Fruit fly (Drosophila melanogaster) whole organism, embryonic: Measurements from ENCODE around the gene CG6790.

ENCODE experiments used
- Adf1 ChIP-seq: fragments of 200-800 bp; sonication (Bioruptor generic); IDR thresholded peaks from 2 replicates; pipeline ENCODE4 v1.3.6; 2022; ENCODE audit warnings: missing biosample characterization, missing genetic modification characterization
- Bdp1 ChIP-seq: fragments of 200-800 bp; sonication (Bioruptor generic); optimal IDR thresholded peaks from 3 replicates; lab custom pipeline; 2016; ENCODE audit warnings: missing biosample characterization, missing genetic modification characterization
- CG10366 ChIP-seq: fragments of 200-800 bp; sonication (Bioruptor generic); IDR thresholded peaks from 2 replicates; pipeline ENCODE4 v1.3.6; 2022; ENCODE audit warnings: missing biosample characterization, missing genetic modification characterization
- CG12236 ChIP-seq: fragments of 200-800 bp; sonication (Bioruptor generic); optimal IDR thresholded peaks from 2 replicates; lab custom pipeline; 2016; ENCODE audit warnings: missing biosample characterization, missing genetic modification characterization
- CG13287 ChIP-seq: fragments of 200-800 bp; sonication (Bioruptor generic); IDR thresholded peaks from 2 replicates; pipeline ENCODE4 v1.3.6; 2022; ENCODE audit warnings: missing biosample characterization, missing genetic modification characterization; ENCODE audit not compliant: partially characterized antibody
- CG13424 ChIP-seq: fragments of 200-800 bp; sonication (Bioruptor generic); optimal IDR thresholded peaks from 2 replicates; lab custom pipeline; 2019; ENCODE audit warnings: missing biosample characterization, mild to moderate bottlenecking, missing genetic modification characterization, moderate library complexity
- CG17829 ChIP-seq: fragments of 200-800 bp; optimal IDR thresholded peaks from 2 replicates; lab custom pipeline; 2019; ENCODE audit warnings: missing biosample characterization, mild to moderate bottlenecking, missing genetic modification characterization, moderate library complexity
- CG2120 ChIP-seq: fragments of 200-800 bp; sonication (Bioruptor generic); optimal IDR thresholded peaks from 3 replicates; lab custom pipeline; 2016; ENCODE audit warnings: missing biosample characterization, missing genetic modification characterization
- CG3065 ChIP-seq: fragments of 200-800 bp; sonication (Bioruptor generic); optimal IDR thresholded peaks from 2 replicates; lab custom pipeline; 2016; ENCODE audit warnings: missing biosample characterization, missing genetic modification characterization
- CG31365 ChIP-seq: fragments of 200-800 bp; sonication (Bioruptor generic); optimal IDR thresholded peaks from 2 replicates; lab custom pipeline; 2018; ENCODE audit warnings: missing biosample characterization, mild to moderate bottlenecking, missing genetic modification characterization
- CG31441 ChIP-seq: fragments of 200-800 bp; sonication (Bioruptor generic); IDR thresholded peaks from 2 replicates; pipeline ENCODE4 v1.3.6; 2022; ENCODE audit warnings: missing biosample characterization, missing genetic modification characterization
- CG3163 ChIP-seq: fragments of 200-800 bp; sonication (Bioruptor generic); optimal IDR thresholded peaks from 3 replicates; lab custom pipeline; 2016; ENCODE audit warnings: missing biosample characterization, missing genetic modification characterization
- CG32532 ChIP-seq: fragments of 200-800 bp; sonication (Bioruptor generic); IDR thresholded peaks from 2 replicates; pipeline ENCODE4 v1.3.6; 2022; ENCODE audit warnings: missing biosample characterization, missing genetic modification characterization
- CG4854 ChIP-seq: fragments of 200-800 bp; sonication (Bioruptor generic); optimal IDR thresholded peaks from 2 replicates; lab custom pipeline; 2016; ENCODE audit warnings: missing biosample characterization, missing genetic modification characterization, inconsistent platforms
- CG7963 ChIP-seq: fragments of 200-800 bp; sonication (Bioruptor generic); IDR thresholded peaks from 3 replicates; pipeline ENCODE4 v1.3.6; 2022; ENCODE audit warnings: missing biosample characterization, missing genetic modification characterization; ENCODE audit not compliant: partially characterized antibody
- CG7987 ChIP-seq: fragments of 200-800 bp; sonication (Bioruptor generic); optimal IDR thresholded peaks from 2 replicates; lab custom pipeline; 2018; ENCODE audit warnings: missing biosample characterization, mild to moderate bottlenecking, missing genetic modification characterization, moderate library complexity
- CG8765 ChIP-seq: fragments of 200-800 bp; sonication (Bioruptor generic); IDR thresholded peaks from 2 replicates; pipeline ENCODE4 v1.3.6; 2022; ENCODE audit warnings: missing biosample characterization, missing genetic modification characterization
- CG8924 ChIP-seq: fragments of 200-800 bp; optimal IDR thresholded peaks from 3 replicates; lab custom pipeline; 2019; ENCODE audit warnings: missing biosample characterization, mild to moderate bottlenecking, missing genetic modification characterization, moderate library complexity
- Camta ChIP-seq: fragments of 200-800 bp; sonication (Bioruptor generic); optimal IDR thresholded peaks from 2 replicates; lab custom pipeline; 2016; ENCODE audit warnings: missing biosample characterization, missing genetic modification characterization
- Dek ChIP-seq: fragments of 200-800 bp; sonication (Bioruptor generic); optimal IDR thresholded peaks from 3 replicates; lab custom pipeline; 2019; ENCODE audit warnings: missing biosample characterization, mild to moderate bottlenecking, missing genetic modification characterization, moderate library complexity
- Dp ChIP-seq: fragments of 200-800 bp; sonication (Bioruptor generic); optimal IDR thresholded peaks from 2 replicates; lab custom pipeline; 2018; ENCODE audit warnings: missing biosample characterization, mild to moderate bottlenecking, missing genetic modification characterization, moderate library complexity
- E2f2 ChIP-seq: fragments of 200-800 bp; sonication (Bioruptor generic); IDR thresholded peaks from 2 replicates; pipeline ENCODE4 v1.3.6; 2022; ENCODE audit warnings: missing biosample characterization, missing genetic modification characterization
- HLH4C ChIP-seq: fragments of 200-800 bp; sonication (Bioruptor generic); IDR thresholded peaks from 3 replicates; pipeline ENCODE4 v1.3.6; 2022; ENCODE audit warnings: missing biosample characterization, missing genetic modification characterization; ENCODE audit not compliant: partially characterized antibody
- Hr51 ChIP-seq, 2 experiments: fragments of 200-800 bp; sonication (Bioruptor generic); optimal IDR thresholded peaks; 2 replicates in 1 of 2; 3 replicates in 1 of 2; lab custom pipeline; 2016 to 2018; ENCODE audit warnings: missing biosample characterization in 2 of 2, missing genetic modification characterization in 2 of 2, mild to moderate bottlenecking in 1 of 2, moderate library complexity in 1 of 2
- NK7.1 ChIP-seq: fragments of 200-800 bp; sonication (Bioruptor generic); optimal IDR thresholded peaks from 3 replicates; lab custom pipeline; 2016; ENCODE audit warnings: missing biosample characterization, missing genetic modification characterization
- Nf-YB ChIP-seq: fragments of 200-800 bp; sonication (Bioruptor generic); optimal IDR thresholded peaks from 3 replicates; lab custom pipeline; 2019; ENCODE audit warnings: missing biosample characterization, mild to moderate bottlenecking, missing genetic modification characterization, moderate library complexity
- Oaz ChIP-seq: fragments of 200-800 bp; sonication (Bioruptor generic); IDR thresholded peaks from 2 replicates; pipeline ENCODE4 v1.3.6; 2022; ENCODE audit warnings: missing biosample characterization, missing genetic modification characterization
- Pdp1 ChIP-seq, 2 experiments: fragments of 200-800 bp; sonication (Bioruptor generic); optimal IDR thresholded peaks; 3 replicates each; lab custom pipeline; 2016; ENCODE audit warnings: missing biosample characterization in 2 of 2, missing genetic modification characterization in 2 of 2, mild to moderate bottlenecking in 1 of 2, moderate library complexity in 1 of 2
- Rfx ChIP-seq: fragments of 200-800 bp; sonication (Bioruptor generic); IDR thresholded peaks from 2 replicates; pipeline ENCODE4 v1.3.6; 2022; ENCODE audit warnings: missing biosample characterization, missing genetic modification characterization
- Taf1 ChIP-seq: fragments of 200-800 bp; sonication (Bioruptor generic); IDR thresholded peaks from 2 replicates; pipeline ENCODE4 v1.3.6; 2022; ENCODE audit warnings: missing biosample characterization, missing genetic modification characterization
- Trl ChIP-seq, 3 experiments: fragments of >200 bp in 2 of 3; fragments of 200-800 bp in 1 of 3; sonication (Bioruptor generic) in 1 of 3; optimal IDR thresholded peaks; 2 replicates in 1 of 3; 3 replicates in 2 of 3; lab custom pipeline; 2016 to 2017; ENCODE audit warnings: missing biosample characterization in 1 of 3, missing genetic modification characterization in 1 of 3
- ac ChIP-seq: fragments of 200-800 bp; sonication (Bioruptor generic); optimal IDR thresholded peaks from 3 replicates; lab custom pipeline; 2017; ENCODE audit warnings: missing biosample characterization, mild to moderate bottlenecking, missing genetic modification characterization
- bab2 ChIP-seq: fragments of 200-800 bp; sonication (Bioruptor generic); optimal IDR thresholded peaks from 2 replicates; lab custom pipeline; 2016; ENCODE audit warnings: missing biosample characterization, missing genetic modification characterization
- bsh ChIP-seq, 2 experiments: fragments of 200-800 bp; sonication (Bioruptor generic); optimal IDR thresholded peaks; 2 replicates each; lab custom pipeline; 2017 to 2018; ENCODE audit warnings: mild to moderate bottlenecking in 2 of 2, missing biosample characterization in 2 of 2, missing genetic modification characterization in 2 of 2, moderate library complexity in 1 of 2
- caup ChIP-seq: fragments of 200-800 bp; sonication (Bioruptor generic); optimal IDR thresholded peaks from 3 replicates; lab custom pipeline; 2017; ENCODE audit warnings: missing biosample characterization, mild to moderate bottlenecking, missing genetic modification characterization, moderate library complexity; ENCODE audit not compliant: severe bottlenecking
- ci ChIP-seq: fragments of 200-800 bp; sonication (Bioruptor generic); IDR thresholded peaks from 3 replicates; pipeline ENCODE4 v1.3.6; 2022; ENCODE audit warnings: missing biosample characterization, missing genetic modification characterization
- dmrt11E ChIP-seq: fragments of 200-800 bp; sonication (Bioruptor generic); optimal IDR thresholded peaks from 3 replicates; lab custom pipeline; 2018; ENCODE audit warnings: missing biosample characterization, mild to moderate bottlenecking, missing genetic modification characterization, moderate library complexity
- emc ChIP-seq: fragments of 200-800 bp; sonication (Bioruptor generic); optimal IDR thresholded peaks from 2 replicates; lab custom pipeline; 2016; ENCODE audit warnings: missing biosample characterization, missing genetic modification characterization
- ems ChIP-seq: fragments of 200-800 bp; sonication (Bioruptor generic); optimal IDR thresholded peaks from 3 replicates; lab custom pipeline; 2016; ENCODE audit warnings: missing biosample characterization, missing genetic modification characterization
- fru ChIP-seq: fragments of >200 bp; optimal IDR thresholded peaks from 2 replicates; lab custom pipeline; 2017
- gcm ChIP-seq: fragments of 200-800 bp; sonication (Bioruptor generic); optimal IDR thresholded peaks from 2 replicates; lab custom pipeline; 2019; ENCODE audit warnings: missing biosample characterization, mild to moderate bottlenecking, missing genetic modification characterization, moderate library complexity
- gsb-n ChIP-seq: fragments of 200-800 bp; sonication (Bioruptor generic); optimal IDR thresholded peaks from 3 replicates; lab custom pipeline; 2018; ENCODE audit warnings: missing biosample characterization, mild to moderate bottlenecking, missing genetic modification characterization
- gt ChIP-seq: fragments of 200-800 bp; sonication (Bioruptor generic); IDR thresholded peaks from 2 replicates; pipeline ENCODE4 v1.3.6; 2022; ENCODE audit warnings: missing biosample characterization, missing genetic modification characterization
- kay ChIP-seq: fragments of 200-800 bp; sonication (Bioruptor generic); optimal IDR thresholded peaks from 2 replicates; lab custom pipeline; 2016; ENCODE audit warnings: missing biosample characterization, missing genetic modification characterization
- luna ChIP-seq: fragments of 200-800 bp; sonication (Bioruptor generic); optimal IDR thresholded peaks from 2 replicates; lab custom pipeline; 2016; ENCODE audit warnings: missing biosample characterization, missing genetic modification characterization
- mirr ChIP-seq: fragments of 200-800 bp; sonication (Bioruptor generic); optimal IDR thresholded peaks from 3 replicates; lab custom pipeline; 2018; ENCODE audit warnings: missing biosample characterization, mild to moderate bottlenecking, missing genetic modification characterization
- pnt ChIP-seq: fragments of 200-800 bp; sonication (Bioruptor generic); optimal IDR thresholded peaks from 3 replicates; lab custom pipeline; 2016; ENCODE audit warnings: missing biosample characterization, missing genetic modification characterization
- tgo ChIP-seq: fragments of 200-800 bp; sonication (Bioruptor generic); IDR thresholded peaks from 3 replicates; pipeline ENCODE4 v1.3.6; 2022; ENCODE audit warnings: missing biosample characterization, missing genetic modification characterization
- vnd ChIP-seq: fragments of 200-800 bp; sonication (Bioruptor generic); IDR thresholded peaks from 3 replicates; pipeline ENCODE4 v1.3.6; 2022; ENCODE audit warnings: missing biosample characterization, missing genetic modification characterization; ENCODE audit not compliant: partially characterized antibody
- zf30C ChIP-seq: fragments of 200-800 bp; sonication (Bioruptor generic); optimal IDR thresholded peaks from 3 replicates; lab custom pipeline; 2018; ENCODE audit warnings: missing biosample characterization, mild to moderate bottlenecking, missing genetic modification characterization

CG6790 gene

dm6 chr3R:11625544-11625943 lies 47.0 kb upstream of the CG6790 start, which contains the start of gene Zaf1:
Zaf1 (minus strand) TSS chr3R:11625644.
- TF ChIP-seq CG3065 (no peak), Dek (tag; lab: Kevin White, UChicago) (no peak), Pdp1 (GFP tag; optimal IDR thresholded peaks at IDR 0.05; lab: Kevin White, UChicago) (no peak), dmrt11E (tag; lab: Kevin White, UChicago) (no peak), gcm (GFP tag; lab: Kevin White, UChicago) (no peak), tgo (GFP tag; lab: Robert Waterston, UW) (no peak), CG4854 (GFP tag; lab: Kevin White, UChicago) (no peak), bab2 (GFP tag; lab: Kevin White, UChicago) (no peak), CG13287 (no peak), Dp (GFP tag; lab: Kevin White, UChicago) (no peak), emc (no peak), HLH4C (GFP tag; lab: Robert Waterston, UW) (no peak), vnd (GFP tag; lab: Robert Waterston, UW) (no peak), CG7963 (GFP tag; lab: Robert Waterston, UW) (no peak), Camta (GFP tag; lab: Kevin White, UChicago) (no peak), caup (GFP tag; lab: Kevin White, UChicago) (no peak), pnt (no peak), CG13424 (no peak)

dm6 chr3R:11623025-11623424 lies 44.5 kb upstream of the CG6790 start, which contains the start of gene CG14711:
CG14711 (plus strand) TSS chr3R:11623339.
- TF ChIP-seq Taf1 (GFP tag; lab: Robert Waterston, UW): peak; percentile 51
- TF ChIP-seq CG31365 (tag; lab: Kevin White, UChicago): no peak
- peak; percentile 71 for TF ChIP-seq Bdp1 (GFP tag; lab: Kevin White, UChicago)
- no peak; the same call in 1 of the 2 replicates for TF ChIP-seq CG31441 (GFP tag; lab: Robert Waterston, UW)
- peak; percentile 64; the same call in 1 of the 2 replicates for TF ChIP-seq CG8765 (GFP tag; lab: Robert Waterston, UW)
- TF ChIP-seq Nf-YB: peak; percentile 67
- peak; percentile 74 for TF ChIP-seq kay (GFP tag; lab: Kevin White, UChicago)
- TF ChIP-seq ac (GFP tag; lab: Kevin White, UChicago): peak; percentile 26
- no peak for TF ChIP-seq luna (GFP tag; lab: Kevin White, UChicago)
- TF ChIP-seq Adf1 (GFP tag; lab: Robert Waterston, UW): peak; percentile 64
- TF ChIP-seq Hr51 (GFP tag; optimal IDR thresholded peaks at IDR 0.05; lab: Kevin White, UChicago): peak in 1 of 2 experiments; percentile 64
- TF ChIP-seq Oaz (GFP tag; lab: Robert Waterston, UW): peak; percentile 65
- peak; percentile 88 for TF ChIP-seq CG2120 (GFP tag; lab: Kevin White, UChicago)
- TF ChIP-seq ci (GFP tag; lab: Robert Waterston, UW): peak; percentile 89
- TF ChIP-seq zf30C (GFP tag; lab: Kevin White, UChicago): no peak
- TF ChIP-seq CG17829: peak; percentile 90
- TF ChIP-seq CG12236: no peak
- peak; percentile 89 for TF ChIP-seq CG32532 (GFP tag; lab: Robert Waterston, UW)
- peak; percentile 66 for TF ChIP-seq CG7987 (GFP tag; lab: Kevin White, UChicago)
- TF ChIP-seq CG3163 (GFP tag; lab: Kevin White, UChicago): peak; percentile 6
- TF ChIP-seq CG8924: peak; percentile 88
- peak; percentile 80 for TF ChIP-seq ems (GFP tag; lab: Kevin White, UChicago)
- TF ChIP-seq mirr (GFP tag; lab: Kevin White, UChicago): peak; percentile 58
- no peak for TF ChIP-seq fru (lab: Kevin White, UChicago)
- TF ChIP-seq gt (GFP tag; lab: Robert Waterston, UW): peak; percentile 44; the same call in 1 of the 2 replicates
- peak; percentile 88 for TF ChIP-seq Rfx
- peak; percentile 80 for TF ChIP-seq CG10366
- no peak for TF ChIP-seq Trl (optimal IDR thresholded peaks at IDR 0.05; lab: Kevin White, UChicago)
- peak; percentile 77 for TF ChIP-seq Trl (GFP tag; optimal IDR thresholded peaks at IDR 0.05; lab: Kevin White, UChicago)
- TF ChIP-seq E2f2 (GFP tag; lab: Robert Waterston, UW): peak; percentile 81
- TF ChIP-seq NK7.1 (GFP tag; lab: Kevin White, UChicago): no peak
- peak in 1 of 2 experiments; percentile 91 for TF ChIP-seq bsh (GFP tag; optimal IDR thresholded peaks at IDR 0.05; lab: Kevin White, UChicago)
- peak; percentile 70 for TF ChIP-seq Camta (GFP tag; lab: Kevin White, UChicago)
- no peak for TF ChIP-seq gsb-n (tag; lab: Kevin White, UChicago)
